Worm (Caenorhabditis elegans) whole organism, L4 larva: Measurements from ENCODE around the gene smc-5.

Experiments
- aly-2 ChIP-seq: sonication (generic microtip); optimal IDR thresholded peaks from 2 replicates; lab custom pipeline; 2018; ENCODE audit warnings: missing biosample characterization, missing genetic modification characterization
- ces-1 ChIP-seq: fragments of 150-350 bp; sonication (generic microtip); optimal IDR thresholded peaks from 4 replicates; lab custom pipeline; 2014; ENCODE audit warnings: missing biosample characterization, missing genetic modification reagents, missing genetic modification characterization
- lim-7 ChIP-seq: fragments of 200-800 bp; sonication (Bioruptor generic); IDR thresholded peaks from 2 replicates; pipeline ENCODE4 v1.3.6; 2022; ENCODE audit warnings: missing genetic modification characterization, missing compliant biosample characterization
- lin-13 ChIP-seq: fragments of 150-350 bp; optimal IDR thresholded peaks from 2 replicates; lab custom pipeline; 2014; ENCODE audit warnings: missing biosample characterization, missing genetic modification reagents, missing genetic modification characterization
- zfp-3 ChIP-seq: fragments of 200-800 bp; sonication (Bioruptor generic); conservative IDR thresholded peaks from 2 replicates; pipeline ENCODE4 v1.3.6; 2022; ENCODE audit warnings: missing genetic modification reagents, missing genetic modification characterization, missing compliant biosample characterization

- TF ChIP-seq ces-1, result no peak
- no peak for TF ChIP-seq aly-2 (tag; lab: Kevin White, UChicago)
- no peak for TF ChIP-seq lin-13 (GFP tag; lab: Kevin White, UChicago)
- TF ChIP-seq lim-7 (GFP tag; lab: Robert Waterston, UW), result no peak
- no peak for TF ChIP-seq zfp-3 (GFP tag; lab: Robert Waterston, UW)
Measured at ce11 chrII:5099034-5099433, 37.1 kb downstream of the smc-5 start.
